Worm (Caenorhabditis elegans) whole organism, young adult: ENCODE results near the gene R07G3.7.

ENCODE experiments used
- bed-1 ChIP-seq: fragments of 200-800 bp; sonication (Bioruptor generic); IDR thresholded peaks from 2 replicates; pipeline ENCODE4 v1.3.6; 2022; ENCODE audit warnings: missing genetic modification reagents, missing genetic modification characterization, missing compliant biosample characterization
- lsy-27 ChIP-seq: sonication (generic microtip); optimal IDR thresholded peaks from 2 replicates; lab custom pipeline; 2017; ENCODE audit warnings: missing genetic modification characterization, mild to moderate bottlenecking, missing compliant biosample characterization, antibody characterized with exemption, missing genotype, borderline replicate concordance; ENCODE audit not compliant: insufficient read depth
- nhr-90 ChIP-seq: sonication (generic microtip); optimal IDR thresholded peaks from 2 replicates; lab custom pipeline; 2016; ENCODE audit warnings: missing genotype, mild to moderate bottlenecking, missing genetic modification characterization, missing compliant biosample characterization
- unc-62 ChIP-seq: fragments of 150-350 bp; optimal IDR thresholded peaks from 2 replicates; lab custom pipeline; 2014; ENCODE audit warnings: missing biosample characterization, missing genetic modification reagents, missing genetic modification characterization
- zfh-2 ChIP-seq: fragments of 200-800 bp; sonication (Bioruptor generic); conservative IDR thresholded peaks from 2 replicates; pipeline ENCODE4 v1.3.6; 2022; ENCODE audit warnings: missing genetic modification reagents, missing genetic modification characterization, missing compliant biosample characterization
- ztf-6 ChIP-seq: fragments of 200-800 bp; sonication (Bioruptor generic); IDR thresholded peaks from 2 replicates; pipeline ENCODE4 v1.3.6; 2022; ENCODE audit warnings: missing genetic modification reagents, missing genetic modification characterization, missing compliant biosample characterization

DNA sequence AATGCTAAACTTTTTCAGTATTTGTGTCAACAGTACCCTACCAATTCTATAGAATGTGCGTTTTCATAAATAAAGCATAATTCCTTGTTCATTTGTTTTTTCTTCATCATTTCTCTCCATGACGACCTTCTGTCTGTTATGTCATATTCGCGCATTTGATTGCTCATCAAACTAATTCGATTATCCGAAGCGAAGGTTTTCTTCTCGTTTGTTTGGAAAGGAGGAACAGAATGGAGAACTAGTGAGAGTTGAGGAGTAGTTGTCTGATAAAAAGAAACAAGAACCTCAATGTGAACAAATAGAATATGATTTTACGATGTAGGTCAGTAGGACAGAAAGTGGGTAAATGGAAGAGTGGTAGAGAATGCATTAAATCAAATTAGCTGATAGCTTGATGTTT, 50.9 kb downstream of the R07G3.7 start:
- no peak for TF ChIP-seq bed-1 (GFP tag; lab: Robert Waterston, UW)
- no peak for TF ChIP-seq ztf-6 (GFP tag; lab: Robert Waterston, UW)
- TF ChIP-seq nhr-90 (tag; lab: Kevin White, UChicago): no peak
- TF ChIP-seq zfh-2 (GFP tag; lab: Robert Waterston, UW): no peak
- TF ChIP-seq unc-62 (GFP tag; lab: Kevin White, UChicago): no peak
- TF ChIP-seq lsy-27 (tag; lab: Kevin White, UChicago): no peak
